Fruit fly (Drosophila melanogaster) whole organism, embryonic: ENCODE results near the gene CG14104.
A peak's percentile ranks its signal among the peaks of the same experiment; 100 is the strongest.

Experiments used
- Blimp-1 ChIP-seq: fragments of 200-800 bp; sonication (Bioruptor generic); optimal IDR thresholded peaks from 3 replicates; lab custom pipeline; 2018; ENCODE audit warnings: missing biosample characterization, missing genetic modification characterization, mild to moderate bottlenecking, moderate library complexity, missing genetic modification reagents
- CG10267 ChIP-seq: fragments of 200-800 bp; sonication (Bioruptor generic); optimal IDR thresholded peaks from 2 replicates; lab custom pipeline; 2018; ENCODE audit warnings: missing biosample characterization, mild to moderate bottlenecking, missing genetic modification characterization, moderate library complexity
- CG10366 ChIP-seq: fragments of 200-800 bp; sonication (Bioruptor generic); IDR thresholded peaks from 2 replicates; pipeline ENCODE4 v1.3.6; 2022; ENCODE audit warnings: missing biosample characterization, missing genetic modification characterization
- CG10959 ChIP-seq: fragments of 200-800 bp; sonication (Bioruptor generic); IDR thresholded peaks from 2 replicates; pipeline ENCODE4 v1.3.6; 2022; ENCODE audit warnings: missing biosample characterization, missing genetic modification characterization
- CG11398 ChIP-seq: fragments of 200-800 bp; sonication (Bioruptor generic); optimal IDR thresholded peaks from 2 replicates; lab custom pipeline; 2016; ENCODE audit warnings: missing biosample characterization, missing genetic modification characterization
- CG12391 ChIP-seq: fragments of 200-800 bp; sonication (Bioruptor generic); optimal IDR thresholded peaks from 3 replicates; lab custom pipeline; 2018; ENCODE audit warnings: missing biosample characterization, mild to moderate bottlenecking, missing genetic modification characterization, moderate library complexity
- CG13287 ChIP-seq: fragments of 200-800 bp; sonication (Bioruptor generic); IDR thresholded peaks from 2 replicates; pipeline ENCODE4 v1.3.6; 2022; ENCODE audit warnings: missing biosample characterization, missing genetic modification characterization; ENCODE audit not compliant: partially characterized antibody
- CG14441 ChIP-seq: fragments of 200-800 bp; sonication (Bioruptor generic); IDR thresholded peaks from 2 replicates; pipeline ENCODE4 v1.3.6; 2022; ENCODE audit warnings: missing biosample characterization, missing genetic modification characterization
- CG16815 ChIP-seq: fragments of 200-800 bp; sonication (Bioruptor generic); optimal IDR thresholded peaks from 3 replicates; lab custom pipeline; 2017; ENCODE audit warnings: missing biosample characterization, mild to moderate bottlenecking, missing genetic modification characterization
- CG17612 ChIP-seq: fragments of 200-800 bp; sonication (Bioruptor generic); IDR thresholded peaks from 2 replicates; pipeline ENCODE4 v1.3.6; 2022; ENCODE audit warnings: missing biosample characterization, missing genetic modification characterization
- CG18011 ChIP-seq: fragments of 200-800 bp; sonication (Bioruptor generic); optimal IDR thresholded peaks from 2 replicates; lab custom pipeline; 2017; ENCODE audit warnings: missing biosample characterization, missing genetic modification characterization, mild to moderate bottlenecking, moderate library complexity, missing genotype
- CG18619 ChIP-seq: fragments of 200-800 bp; sonication (Bioruptor generic); optimal IDR thresholded peaks from 3 replicates; lab custom pipeline; 2017; ENCODE audit warnings: missing biosample characterization, mild to moderate bottlenecking, missing genetic modification characterization
- CG2116 ChIP-seq: fragments of 200-800 bp; sonication (Bioruptor generic); optimal IDR thresholded peaks from 3 replicates; lab custom pipeline; 2018; ENCODE audit warnings: missing biosample characterization, mild to moderate bottlenecking, missing genetic modification characterization
- CG2199 ChIP-seq: fragments of 200-800 bp; sonication (Bioruptor generic); IDR thresholded peaks from 3 replicates; pipeline ENCODE4 v1.3.6; 2022; ENCODE audit warnings: missing biosample characterization, missing genetic modification characterization
- CG34224 ChIP-seq: fragments of 200-800 bp; sonication (Bioruptor generic); IDR thresholded peaks from 3 replicates; pipeline ENCODE4 v1.3.6; 2022; ENCODE audit warnings: missing biosample characterization, missing genetic modification characterization; ENCODE audit not compliant: partially characterized antibody
- CG3847 ChIP-seq: fragments of 200-800 bp; sonication (Bioruptor generic); IDR thresholded peaks from 2 replicates; pipeline ENCODE4 v1.3.6; 2022; ENCODE audit warnings: missing biosample characterization, missing genetic modification characterization
- CG4328 ChIP-seq: fragments of 200-800 bp; sonication (Bioruptor generic); optimal IDR thresholded peaks from 3 replicates; lab custom pipeline; 2017; ENCODE audit warnings: missing biosample characterization, missing genetic modification reagents, missing genetic modification characterization
- CG4617 ChIP-seq: fragments of 200-800 bp; sonication (Bioruptor generic); optimal IDR thresholded peaks from 3 replicates; lab custom pipeline; 2016; ENCODE audit warnings: missing biosample characterization, missing genetic modification characterization, borderline replicate concordance
- CG4854 ChIP-seq: fragments of 200-800 bp; sonication (Bioruptor generic); optimal IDR thresholded peaks from 2 replicates; lab custom pipeline; 2016; ENCODE audit warnings: missing biosample characterization, missing genetic modification characterization, inconsistent platforms
- CG6254 ChIP-seq: fragments of 200-800 bp; sonication (Bioruptor generic); optimal IDR thresholded peaks from 3 replicates; lab custom pipeline; 2017; ENCODE audit warnings: mild to moderate bottlenecking, missing biosample characterization, missing genetic modification reagents, missing genetic modification characterization
- D19B ChIP-seq: fragments of 200-800 bp; sonication (Bioruptor generic); optimal IDR thresholded peaks from 2 replicates; lab custom pipeline; 2017; ENCODE audit warnings: missing biosample characterization, mild to moderate bottlenecking, missing genetic modification characterization
- Dad ChIP-seq: fragments of 200-800 bp; sonication (Bioruptor generic); optimal IDR thresholded peaks from 3 replicates; lab custom pipeline; 2016; ENCODE audit warnings: missing biosample characterization, missing genetic modification characterization
- Dfd ChIP-seq, 2 experiments: fragments of >200 bp; optimal IDR thresholded peaks; 2 replicates each; lab custom pipeline; 2017; ENCODE audit warnings: missing biosample characterization in 2 of 2, missing genetic modification characterization in 2 of 2
- Dip2 ChIP-seq: fragments of 200-800 bp; sonication (Bioruptor generic); IDR thresholded peaks from 2 replicates; pipeline ENCODE4 v1.3.6; 2022; ENCODE audit warnings: missing biosample characterization, missing genetic modification characterization
- Elba2 ChIP-seq: fragments of 200-800 bp; sonication (Bioruptor generic); optimal IDR thresholded peaks from 3 replicates; lab custom pipeline; 2016; ENCODE audit warnings: missing biosample characterization, missing genetic modification characterization
- Fer1 ChIP-seq: fragments of 200-800 bp; sonication (Bioruptor generic); optimal IDR thresholded peaks from 2 replicates; lab custom pipeline; 2017; ENCODE audit warnings: missing biosample characterization, mild to moderate bottlenecking, missing genetic modification characterization
- Hand ChIP-seq: fragments of 200-800 bp; sonication (Bioruptor generic); optimal IDR thresholded peaks from 2 replicates; lab custom pipeline; 2017; ENCODE audit warnings: mild to moderate bottlenecking, missing biosample characterization, missing genetic modification reagents, missing genetic modification characterization
- Hmr ChIP-seq: fragments of 200-800 bp; sonication (Bioruptor generic); optimal IDR thresholded peaks from 3 replicates; lab custom pipeline; 2017; ENCODE audit warnings: mild to moderate bottlenecking, missing biosample characterization, missing genetic modification reagents, missing genetic modification characterization
- Ptx1 ChIP-seq: fragments of 200-800 bp; sonication (Bioruptor generic); IDR thresholded peaks from 2 replicates; pipeline ENCODE4 v1.3.6; 2022; ENCODE audit warnings: missing biosample characterization, missing genetic modification characterization
- Sry-δ ChIP-seq: fragments of 200-800 bp; sonication (Bioruptor generic); optimal IDR thresholded peaks from 2 replicates; lab custom pipeline; 2016; ENCODE audit warnings: missing biosample characterization, missing genetic modification characterization
- ase ChIP-seq: fragments of 200-800 bp; sonication (Bioruptor generic); IDR thresholded peaks from 3 replicates; pipeline ENCODE4 v1.3.6; 2022; ENCODE audit warnings: missing biosample characterization, missing genetic modification characterization
- ato ChIP-seq: fragments of 200-800 bp; sonication (Bioruptor generic); IDR thresholded peaks from 2 replicates; pipeline ENCODE4 v1.3.6; 2022; ENCODE audit warnings: missing biosample characterization, missing genetic modification characterization; ENCODE audit not compliant: partially characterized antibody
- bbx ChIP-seq: fragments of 200-800 bp; sonication (Bioruptor generic); IDR thresholded peaks from 2 replicates; pipeline ENCODE4 v1.3.6; 2022; ENCODE audit warnings: missing biosample characterization, missing genetic modification characterization; ENCODE audit not compliant: partially characterized antibody
- bowl ChIP-seq: fragments of 200-800 bp; sonication (Bioruptor generic); IDR thresholded peaks from 2 replicates; pipeline ENCODE4 v1.3.6; 2022; ENCODE audit warnings: missing biosample characterization, missing genetic modification characterization
- ci ChIP-seq: fragments of 200-800 bp; sonication (Bioruptor generic); IDR thresholded peaks from 3 replicates; pipeline ENCODE4 v1.3.6; 2022; ENCODE audit warnings: missing biosample characterization, missing genetic modification characterization
- croc ChIP-seq: fragments of 200-800 bp; sonication (Bioruptor generic); conservative IDR thresholded peaks from 3 replicates; pipeline ENCODE4 v1.3.6; 2022; ENCODE audit warnings: missing biosample characterization, missing genetic modification characterization
- danr ChIP-seq: fragments of 200-800 bp; sonication (Bioruptor generic); IDR thresholded peaks from 2 replicates; pipeline ENCODE4 v1.3.6; 2022; ENCODE audit warnings: missing biosample characterization, missing genetic modification characterization
- dmrt99B ChIP-seq: fragments of 200-800 bp; sonication (Bioruptor generic); optimal IDR thresholded peaks from 2 replicates; lab custom pipeline; 2018; ENCODE audit warnings: missing biosample characterization, mild to moderate bottlenecking, missing genetic modification characterization, moderate library complexity
- dpn ChIP-seq, 2 experiments: fragments of 200-800 bp; sonication (Bioruptor generic); optimal IDR thresholded peaks; 3 replicates each; lab custom pipeline; 2016; ENCODE audit warnings: missing biosample characterization in 2 of 2, missing genetic modification characterization in 2 of 2
- ewg ChIP-seq: fragments of 200-800 bp; sonication (Bioruptor generic); optimal IDR thresholded peaks from 3 replicates; lab custom pipeline; 2017; ENCODE audit warnings: mild to moderate bottlenecking, missing biosample characterization, missing genetic modification reagents, missing genetic modification characterization
- eyg ChIP-seq: fragments of 200-800 bp; sonication (Bioruptor generic); optimal IDR thresholded peaks from 3 replicates; lab custom pipeline; 2016; ENCODE audit warnings: missing biosample characterization, missing genetic modification characterization
- gce ChIP-seq: fragments of 200-800 bp; sonication (Bioruptor generic); IDR thresholded peaks from 3 replicates; pipeline ENCODE4 v1.3.6; 2022; ENCODE audit warnings: missing biosample characterization, missing genetic modification characterization
- gt ChIP-seq: fragments of 200-800 bp; sonication (Bioruptor generic); IDR thresholded peaks from 2 replicates; pipeline ENCODE4 v1.3.6; 2022; ENCODE audit warnings: missing biosample characterization, missing genetic modification characterization
- nerfin-1 ChIP-seq: fragments of 200-800 bp; sonication (Bioruptor generic); optimal IDR thresholded peaks from 3 replicates; lab custom pipeline; 2019; ENCODE audit warnings: missing biosample characterization, mild to moderate bottlenecking, missing genetic modification characterization, moderate library complexity
- nerfin-2 ChIP-seq: fragments of 200-800 bp; sonication (Bioruptor generic); IDR thresholded peaks from 2 replicates; pipeline ENCODE4 v1.3.6; 2022; ENCODE audit warnings: missing biosample characterization, missing genetic modification characterization; ENCODE audit not compliant: partially characterized antibody
- onecut ChIP-seq: fragments of 200-800 bp; sonication (Bioruptor generic); IDR thresholded peaks from 2 replicates; pipeline ENCODE4 v1.3.6; 2022; ENCODE audit warnings: missing biosample characterization, missing genetic modification characterization
- prd ChIP-seq, 3 experiments: fragments of >200 bp in 2 of 3; fragments of 200-800 bp in 1 of 3; sonication (Bioruptor generic) in 1 of 3; optimal IDR thresholded peaks in 2 of 3; IDR thresholded peaks in 1 of 3; 2 replicates in 2 of 3; 3 replicates in 1 of 3; pipeline versions ENCODE4 v1.3.6 to Lab custom; 2017 to 2022; ENCODE audit warnings: missing biosample characterization in 1 of 3, missing genetic modification characterization in 1 of 3

CG14104 gene

dm6 chr3L:19845047-19845906 is 38.3 kb upstream of the CG14104 start, which contains the start of gene Papss (continued):
- no peak for TF ChIP-seq CG2116 (GFP tag; lab: Kevin White, UChicago)
- TF ChIP-seq bowl (GFP tag; lab: Robert Waterston, UW) = no peak
- TF ChIP-seq Sry-δ (GFP tag; lab: Kevin White, UChicago) = peak; percentile 70
- TF ChIP-seq CG14441 (GFP tag; lab: Robert Waterston, UW) = 0 out of 2 replicates have a peak, but pooled peaks have one; percentile 35
- TF ChIP-seq ci (GFP tag; lab: Robert Waterston, UW) = peak; percentile 44; the same call in 1 of the 3 replicates
- TF ChIP-seq D19B (GFP tag; lab: Kevin White, UChicago) = no peak
- no peak for TF ChIP-seq nerfin-1 (tag; lab: Kevin White, UChicago)
- peak; percentile 27 for TF ChIP-seq CG4328 (GFP tag; lab: Kevin White, UChicago)
- TF ChIP-seq CG3847 (GFP tag; lab: Robert Waterston, UW) = 0 out of 2 replicates have a peak, but pooled peaks have one; percentile 28
- peak; percentile 88 for TF ChIP-seq CG2199
- peak; percentile 23 for TF ChIP-seq Hand
- no peak for TF ChIP-seq dmrt99B (tag; lab: Kevin White, UChicago)
- no peak for TF ChIP-seq prd (optimal IDR thresholded peaks at IDR 0.05; lab: Kevin White, UChicago)
- TF ChIP-seq prd (GFP tag; IDR thresholded peaks at IDR 0.05; lab: Robert Waterston, UW) = peak; percentile 51; the same call in 2 of the 3 replicates
- peak; percentile 57 for TF ChIP-seq CG12391
- no peak for TF ChIP-seq CG10959 (GFP tag; lab: Robert Waterston, UW)
- 0 out of 2 replicates have a peak, but pooled peaks have one; percentile 44 for TF ChIP-seq ato (GFP tag; lab: Robert Waterston, UW)
- peak; percentile 14 for TF ChIP-seq eyg (GFP tag; lab: Kevin White, UChicago)
- peak; percentile 55 for TF ChIP-seq CG10267 (tag; lab: Kevin White, UChicago)
- no peak for TF ChIP-seq CG10366
- TF ChIP-seq CG18619 (GFP tag; lab: Kevin White, UChicago) = no peak
- TF ChIP-seq CG34224 (GFP tag; lab: Robert Waterston, UW) = peak; percentile 88
- peak; percentile 37; the same call in 1 of the 2 replicates for TF ChIP-seq Ptx1
- peak; percentile 56 for TF ChIP-seq nerfin-2 (GFP tag; lab: Robert Waterston, UW)
- TF ChIP-seq ase (GFP tag; lab: Robert Waterston, UW) = no peak
- peak; percentile 71 for TF ChIP-seq Fer1 (GFP tag; lab: Kevin White, UChicago)
- no peak for TF ChIP-seq CG18011 (GFP tag; lab: Kevin White, UChicago)
- TF ChIP-seq CG11398 (GFP tag; lab: Kevin White, UChicago) = no peak
- no peak for TF ChIP-seq CG17612
- peak; percentile 3 for TF ChIP-seq CG6254
- no peak for TF ChIP-seq gt (GFP tag; lab: Robert Waterston, UW)
- TF ChIP-seq dpn (GFP tag; optimal IDR thresholded peaks at IDR 0.05; lab: Kevin White, UChicago) = no peak
- TF ChIP-seq ewg (GFP tag; lab: Kevin White, UChicago) = no peak
- peak; percentile 94 for TF ChIP-seq CG13287 (GFP tag; lab: Robert Waterston, UW)
- no peak for TF ChIP-seq Blimp-1 (GFP tag; lab: Kevin White, UChicago)
- no peak for TF ChIP-seq CG4854 (GFP tag; lab: Kevin White, UChicago)
- no peak for TF ChIP-seq Dfd (GFP tag; optimal IDR thresholded peaks at IDR 0.05; lab: Kevin White, UChicago)
- TF ChIP-seq Hmr (GFP tag; lab: Kevin White, UChicago) = peak; percentile 68
- no peak for TF ChIP-seq gce (GFP tag; lab: Robert Waterston, UW)
- no peak for TF ChIP-seq CG16815 (GFP tag; lab: Kevin White, UChicago)
- no peak for TF ChIP-seq danr (GFP tag; lab: Robert Waterston, UW)
- no peak for TF ChIP-seq Elba2 (GFP tag; lab: Kevin White, UChicago)
- no peak for TF ChIP-seq Dip2 (GFP tag; lab: Robert Waterston, UW)
- TF ChIP-seq bbx (GFP tag; lab: Robert Waterston, UW) = peak; percentile 88
- TF ChIP-seq Dad (GFP tag; lab: Kevin White, UChicago) = no peak
- TF ChIP-seq CG4617 (GFP tag; lab: Kevin White, UChicago) = peak; percentile 15
- TF ChIP-seq onecut (GFP tag; lab: Robert Waterston, UW) = peak; percentile 5; the same call in 1 of the 2 replicates
- no peak for TF ChIP-seq croc (GFP tag; lab: Robert Waterston, UW)
